Fruit fly (Drosophila melanogaster) whole organism, embryonic: ENCODE results near the gene Hs2st.

Experiments used
- Aef1 ChIP-seq: fragments of 200-800 bp; sonication (Bioruptor generic); IDR thresholded peaks from 3 replicates; pipeline ENCODE4 v1.3.6; 2022; ENCODE audit warnings: missing biosample characterization, missing genetic modification characterization
- CG11247 ChIP-seq: fragments of 200-800 bp; sonication (Bioruptor generic); IDR thresholded peaks from 2 replicates; pipeline ENCODE4 v1.3.6; 2022; ENCODE audit warnings: missing biosample characterization, missing genetic modification characterization
- CG11504 ChIP-seq: fragments of 200-800 bp; sonication (Bioruptor generic); optimal IDR thresholded peaks from 3 replicates; lab custom pipeline; 2019; ENCODE audit warnings: missing biosample characterization, mild to moderate bottlenecking, missing genetic modification characterization, moderate library complexity
- CG12155 ChIP-seq: fragments of 200-800 bp; sonication (Bioruptor generic); optimal IDR thresholded peaks from 3 replicates; lab custom pipeline; 2016; ENCODE audit warnings: missing biosample characterization, missing genetic modification characterization
- CG12391 ChIP-seq: fragments of 200-800 bp; sonication (Bioruptor generic); optimal IDR thresholded peaks from 3 replicates; lab custom pipeline; 2018; ENCODE audit warnings: missing biosample characterization, mild to moderate bottlenecking, missing genetic modification characterization, moderate library complexity
- CG14965 ChIP-seq: fragments of 200-800 bp; sonication (Bioruptor generic); optimal IDR thresholded peaks from 2 replicates; lab custom pipeline; 2016; ENCODE audit warnings: missing biosample characterization, missing genetic modification characterization, borderline replicate concordance
- CG1529 ChIP-seq: fragments of 200-800 bp; sonication (Bioruptor generic); optimal IDR thresholded peaks from 3 replicates; lab custom pipeline; 2018; ENCODE audit warnings: missing biosample characterization, missing genetic modification characterization
- CG17186 ChIP-seq: fragments of 200-800 bp; sonication (Bioruptor generic); optimal IDR thresholded peaks from 3 replicates; lab custom pipeline; 2017; ENCODE audit warnings: missing biosample characterization, missing genetic modification reagents, missing genetic modification characterization
- CG1832 ChIP-seq: fragments of 200-800 bp; sonication (Bioruptor generic); optimal IDR thresholded peaks from 2 replicates; lab custom pipeline; 2017; ENCODE audit warnings: missing biosample characterization, mild to moderate bottlenecking, missing genetic modification characterization, inconsistent platforms
- CG2889 ChIP-seq: fragments of 200-800 bp; sonication (Bioruptor generic); IDR thresholded peaks from 3 replicates; pipeline ENCODE4 v1.3.6; 2022; ENCODE audit warnings: missing biosample characterization, missing genetic modification characterization
- CG33213 ChIP-seq: fragments of 200-800 bp; sonication (Bioruptor generic); optimal IDR thresholded peaks from 3 replicates; lab custom pipeline; 2016; ENCODE audit warnings: missing biosample characterization, missing genetic modification characterization
- CG5180 ChIP-seq: fragments of 200-800 bp; sonication (Bioruptor generic); optimal IDR thresholded peaks from 3 replicates; lab custom pipeline; 2017; ENCODE audit warnings: missing biosample characterization, missing genetic modification characterization, mild to moderate bottlenecking, moderate library complexity, missing genetic modification reagents
- CG7786 ChIP-seq: fragments of 200-800 bp; sonication (Bioruptor generic); optimal IDR thresholded peaks from 2 replicates; lab custom pipeline; 2016; ENCODE audit warnings: missing biosample characterization, missing genetic modification characterization
- CG8290 ChIP-seq, 3 experiments: fragments of 200-800 bp; sonication (Bioruptor generic); optimal IDR thresholded peaks; 2 replicates each; lab custom pipeline; 2016 to 2019; ENCODE audit warnings: missing biosample characterization in 3 of 3, missing genetic modification characterization in 3 of 3, mild to moderate bottlenecking in 2 of 3, moderate library complexity in 1 of 3
- Chrac-16 ChIP-seq: fragments of 200-800 bp; sonication (Bioruptor generic); optimal IDR thresholded peaks from 3 replicates; lab custom pipeline; 2016; ENCODE audit warnings: missing biosample characterization, missing genetic modification characterization
- Fer3 ChIP-seq: fragments of 200-800 bp; sonication (Bioruptor generic); optimal IDR thresholded peaks from 2 replicates; lab custom pipeline; 2018; ENCODE audit warnings: missing biosample characterization, mild to moderate bottlenecking, missing genetic modification characterization, moderate library complexity
- GATAe ChIP-seq: fragments of 200-800 bp; sonication (Bioruptor generic); conservative IDR thresholded peaks from 2 replicates; pipeline ENCODE4 v1.3.6; 2022; ENCODE audit warnings: missing biosample characterization, missing genetic modification characterization
- Hr78 ChIP-seq, 2 experiments: fragments of 200-800 bp in 1 of 2; fragments of >200 bp in 1 of 2; sonication (Bioruptor generic) in 1 of 2; optimal IDR thresholded peaks; 2 replicates each; lab custom pipeline; 2017 to 2019; ENCODE audit warnings: missing biosample characterization in 2 of 2, missing genetic modification characterization in 2 of 2, mild to moderate bottlenecking in 1 of 2, moderate library complexity in 1 of 2
- Lhr ChIP-seq: fragments of 200-800 bp; sonication (Bioruptor generic); optimal IDR thresholded peaks from 3 replicates; lab custom pipeline; 2017; ENCODE audit warnings: mild to moderate bottlenecking, missing biosample characterization, missing genetic modification reagents, missing genetic modification characterization
- NC2β ChIP-seq: fragments of 200-800 bp; sonication (Bioruptor generic); optimal IDR thresholded peaks from 2 replicates; lab custom pipeline; 2016; ENCODE audit warnings: missing biosample characterization, missing genetic modification characterization
- NfI ChIP-seq: fragments of 200-800 bp; sonication (Bioruptor generic); optimal IDR thresholded peaks from 3 replicates; lab custom pipeline; 2018; ENCODE audit warnings: missing biosample characterization, mild to moderate bottlenecking, missing genetic modification characterization, moderate library complexity
- Poxn ChIP-seq: fragments of 200-800 bp; sonication (Bioruptor generic); IDR thresholded peaks from 2 replicates; pipeline ENCODE4 v1.3.6; 2022; ENCODE audit warnings: missing biosample characterization, missing genetic modification characterization
- Ravus ChIP-seq: fragments of 200-800 bp; sonication (Bioruptor generic); IDR thresholded peaks from 2 replicates; pipeline ENCODE4 v1.3.6; 2022; ENCODE audit warnings: missing biosample characterization, missing genetic modification characterization
- Tbp ChIP-seq: fragments of >200 bp; optimal IDR thresholded peaks from 2 replicates; lab custom pipeline; 2018; ENCODE audit warnings: missing biosample characterization, missing genetic modification characterization
- YL-1 ChIP-seq: fragments of 200-800 bp; sonication (Bioruptor generic); optimal IDR thresholded peaks from 3 replicates; lab custom pipeline; 2017; ENCODE audit warnings: missing biosample characterization, mild to moderate bottlenecking, missing genetic modification characterization
- ac ChIP-seq: fragments of 200-800 bp; sonication (Bioruptor generic); optimal IDR thresholded peaks from 3 replicates; lab custom pipeline; 2017; ENCODE audit warnings: missing biosample characterization, mild to moderate bottlenecking, missing genetic modification characterization
- caup ChIP-seq: fragments of 200-800 bp; sonication (Bioruptor generic); optimal IDR thresholded peaks from 3 replicates; lab custom pipeline; 2017; ENCODE audit warnings: missing biosample characterization, mild to moderate bottlenecking, missing genetic modification characterization, moderate library complexity; ENCODE audit not compliant: severe bottlenecking
- chinmo ChIP-seq: fragments of 200-800 bp; sonication (Bioruptor generic); IDR thresholded peaks from 4 replicates; pipeline ENCODE4 v1.3.6; 2022; ENCODE audit warnings: missing biosample characterization, missing genetic modification characterization; ENCODE audit not compliant: partially characterized antibody
- ci ChIP-seq: fragments of 200-800 bp; sonication (Bioruptor generic); IDR thresholded peaks from 3 replicates; pipeline ENCODE4 v1.3.6; 2022; ENCODE audit warnings: missing biosample characterization, missing genetic modification characterization
- ems ChIP-seq: fragments of 200-800 bp; sonication (Bioruptor generic); optimal IDR thresholded peaks from 3 replicates; lab custom pipeline; 2016; ENCODE audit warnings: missing biosample characterization, missing genetic modification characterization
- grau ChIP-seq: fragments of 200-800 bp; optimal IDR thresholded peaks from 3 replicates; lab custom pipeline; 2019; ENCODE audit warnings: missing biosample characterization, mild to moderate bottlenecking, missing genetic modification characterization, moderate library complexity
- grn ChIP-seq: fragments of 200-800 bp; sonication (Bioruptor generic); optimal IDR thresholded peaks from 3 replicates; lab custom pipeline; 2017; ENCODE audit warnings: missing biosample characterization, missing genetic modification characterization
- jigr1 ChIP-seq: fragments of 200-800 bp; sonication (Bioruptor generic); IDR thresholded peaks from 3 replicates; pipeline ENCODE4 v1.3.6; 2022; ENCODE audit warnings: missing biosample characterization, missing genetic modification characterization
- lmd ChIP-seq: fragments of 200-800 bp; sonication (Bioruptor generic); IDR thresholded peaks from 2 replicates; pipeline ENCODE4 v1.3.6; 2022; ENCODE audit warnings: missing biosample characterization, missing genetic modification characterization
- lov ChIP-seq, 2 experiments: fragments of 200-800 bp in 1 of 2; fragments of >200 bp in 1 of 2; sonication (Bioruptor generic) in 1 of 2; IDR thresholded peaks in 1 of 2; optimal IDR thresholded peaks in 1 of 2; 2 replicates in 1 of 2; 3 replicates in 1 of 2; pipeline versions ENCODE4 v1.3.6 to Lab custom; 2017 to 2022; ENCODE audit warnings: missing biosample characterization in 1 of 2, missing genetic modification characterization in 1 of 2
- mam ChIP-seq: fragments of 200-800 bp; sonication (Bioruptor generic); optimal IDR thresholded peaks from 3 replicates; lab custom pipeline; 2016; ENCODE audit warnings: missing biosample characterization, missing genetic modification characterization
- nau ChIP-seq: fragments of 200-800 bp; sonication (Bioruptor generic); optimal IDR thresholded peaks from 3 replicates; lab custom pipeline; 2017; ENCODE audit warnings: missing biosample characterization, mild to moderate bottlenecking, missing genetic modification characterization, missing genetic modification reagents
- odd ChIP-seq: fragments of 200-800 bp; sonication (Bioruptor generic); optimal IDR thresholded peaks from 2 replicates; lab custom pipeline; 2017; ENCODE audit warnings: missing biosample characterization, mild to moderate bottlenecking, missing genetic modification characterization
- phol ChIP-seq: fragments of 200-800 bp; sonication (Bioruptor generic); optimal IDR thresholded peaks from 3 replicates; lab custom pipeline; 2018; ENCODE audit warnings: missing biosample characterization, mild to moderate bottlenecking, missing genetic modification characterization, moderate library complexity
- pita ChIP-seq: fragments of 200-800 bp; sonication (Bioruptor generic); optimal IDR thresholded peaks from 2 replicates; lab custom pipeline; 2017; ENCODE audit warnings: missing biosample characterization, mild to moderate bottlenecking, missing genetic modification characterization
- pros ChIP-seq: fragments of 200-800 bp; sonication (Bioruptor generic); optimal IDR thresholded peaks from 3 replicates; lab custom pipeline; 2019; ENCODE audit warnings: missing biosample characterization, mild to moderate bottlenecking, missing genetic modification characterization, moderate library complexity
- run ChIP-seq: fragments of 200-800 bp; sonication (Bioruptor generic); optimal IDR thresholded peaks from 3 replicates; lab custom pipeline; 2018; ENCODE audit warnings: missing biosample characterization, mild to moderate bottlenecking, missing genetic modification characterization
- sens ChIP-seq: fragments of 200-800 bp; sonication (Bioruptor generic); peaks from one replicate; lab custom pipeline; 2016; ENCODE audit warnings: missing biosample characterization, missing genetic modification characterization
- sqz ChIP-seq: fragments of 200-800 bp; sonication (Bioruptor generic); optimal IDR thresholded peaks from 3 replicates; lab custom pipeline; 2018; ENCODE audit warnings: missing biosample characterization, mild to moderate bottlenecking, missing genetic modification characterization
- tio ChIP-seq: fragments of 200-800 bp; sonication (Bioruptor generic); optimal IDR thresholded peaks from 2 replicates; lab custom pipeline; 2017; ENCODE audit warnings: missing biosample characterization, missing genetic modification characterization, inconsistent platforms
- ttk ChIP-seq: fragments of 200-800 bp; sonication (Bioruptor generic); IDR thresholded peaks from 2 replicates; pipeline ENCODE4 v2.1.2; 2022; ENCODE audit warnings: missing biosample characterization, missing genetic modification characterization
- unc-4 ChIP-seq: fragments of 200-800 bp; sonication (Bioruptor generic); IDR thresholded peaks from 2 replicates; pipeline ENCODE4 v1.3.6; 2022; ENCODE audit warnings: missing biosample characterization, missing genetic modification characterization; ENCODE audit not compliant: partially characterized antibody
- zen2 ChIP-seq: fragments of 200-800 bp; sonication (Bioruptor generic); IDR thresholded peaks from 3 replicates; pipeline ENCODE4 v1.3.6; 2022; ENCODE audit warnings: missing biosample characterization, missing genetic modification characterization; ENCODE audit not compliant: partially characterized antibody

The Hs2st gene

dm6 chr2L:19397617-19398316 is 46.8 kb downstream of the Hs2st start (continued):
- TF ChIP-seq nau (GFP tag; lab: Kevin White, UChicago), result peak; percentile 13
- TF ChIP-seq CG17186 (GFP tag; lab: Kevin White, UChicago), result no peak
- TF ChIP-seq CG11247, result no peak
- TF ChIP-seq NC2β (GFP tag; lab: Kevin White, UChicago), result no peak
- TF ChIP-seq CG5180, result no peak
- TF ChIP-seq odd (GFP tag; lab: Kevin White, UChicago), result no peak
- TF ChIP-seq pros (GFP tag; lab: Kevin White, UChicago), result no peak
- TF ChIP-seq pita (GFP tag; lab: Kevin White, UChicago), result no peak
- TF ChIP-seq Hr78 (GFP tag; optimal IDR thresholded peaks at IDR 0.05; lab: Kevin White, UChicago), result no peak
- peak; percentile 12 for TF ChIP-seq NfI (GFP tag; lab: Kevin White, UChicago)
- TF ChIP-seq YL-1, result no peak
- no peak for TF ChIP-seq CG7786 (GFP tag; lab: Kevin White, UChicago)
- no peak for TF ChIP-seq CG1832 (GFP tag; lab: Kevin White, UChicago)
- peak; percentile 21 for TF ChIP-seq Chrac-16 (GFP tag; lab: Kevin White, UChicago)
- peak; percentile 83 for TF ChIP-seq grau
- TF ChIP-seq CG33213 (GFP tag; lab: Kevin White, UChicago), result no peak
- TF ChIP-seq run (tag; lab: Kevin White, UChicago), result no peak
- peak; percentile 29 for TF ChIP-seq phol (tag; lab: Kevin White, UChicago)
- no peak for TF ChIP-seq jigr1 (GFP tag; lab: Robert Waterston, UW)
- peak; percentile 44 for TF ChIP-seq sens
- TF ChIP-seq ems (GFP tag; lab: Kevin White, UChicago), result no peak
- TF ChIP-seq Lhr (GFP tag; lab: Kevin White, UChicago), result no peak
- TF ChIP-seq tio (GFP tag; lab: Kevin White, UChicago), result peak; percentile 49
- TF ChIP-seq ttk (GFP tag; lab: Robert Waterston, UW), result no peak
- no peak for TF ChIP-seq ci (GFP tag; lab: Robert Waterston, UW)
- no peak for TF ChIP-seq CG8290 (GFP tag; optimal IDR thresholded peaks at IDR 0.05; lab: Kevin White, UChicago)
- TF ChIP-seq CG8290 (tag; optimal IDR thresholded peaks at IDR 0.05; lab: Kevin White, UChicago), result peak in 1 of 2 experiments; percentile 8
- TF ChIP-seq GATAe, result no peak
- TF ChIP-seq Aef1 (GFP tag; lab: Robert Waterston, UW), result no peak; the same call in 2 of the 3 replicates
- no peak for TF ChIP-seq sqz (GFP tag; lab: Kevin White, UChicago)
- TF ChIP-seq Ravus, result no peak
- TF ChIP-seq CG2889 (GFP tag; lab: Robert Waterston, UW), result no peak
- TF ChIP-seq Fer3, result no peak
- TF ChIP-seq lov (optimal IDR thresholded peaks at IDR 0.05; lab: Kevin White, UChicago), result no peak
- TF ChIP-seq lov (GFP tag; IDR thresholded peaks at IDR 0.05; lab: Robert Waterston, UW), result no peak
- no peak for TF ChIP-seq CG1529 (GFP tag; lab: Kevin White, UChicago)
- no peak for TF ChIP-seq caup
- no peak for TF ChIP-seq ac
- peak; percentile 64 for TF ChIP-seq CG11504
- TF ChIP-seq zen2, result no peak
- no peak for TF ChIP-seq Poxn (GFP tag; lab: Robert Waterston, UW)
- TF ChIP-seq chinmo (GFP tag; lab: Robert Waterston, UW), result no peak
- TF ChIP-seq CG14965, result no peak
- peak; percentile 46 for TF ChIP-seq mam (GFP tag; lab: Kevin White, UChicago)
- no peak for TF ChIP-seq Tbp (GFP tag; lab: Kevin White, UChicago)
- TF ChIP-seq grn (GFP tag; lab: Kevin White, UChicago), result no peak
- TF ChIP-seq CG12155 (GFP tag; lab: Kevin White, UChicago), result peak; percentile 1
- TF ChIP-seq lmd (GFP tag; lab: Robert Waterston, UW), result no peak; the same call in 1 of the 2 replicates
- TF ChIP-seq CG12391 (tag; lab: Kevin White, UChicago), result no peak
- TF ChIP-seq unc-4, result no peak
